Fruit fly (Drosophila melanogaster) whole organism, adult: ENCODE data around the gene spdo.

ENCODE experiments used
- CG12768 ChIP-seq: fragments of 200-800 bp; sonication (Bioruptor generic); optimal IDR thresholded peaks from 2 replicates; lab custom pipeline; 2017; ENCODE audit warnings: missing biosample characterization, missing genetic modification characterization, mild to moderate bottlenecking, moderate library complexity, missing genetic modification reagents
- CG33017 ChIP-seq: fragments of 200-800 bp; sonication (Bioruptor generic); optimal IDR thresholded peaks from 2 replicates; lab custom pipeline; 2018; ENCODE audit warnings: missing biosample characterization, mild to moderate bottlenecking, missing genetic modification characterization, moderate library complexity
- Clk ChIP-seq: fragments of 200-800 bp; sonication (Bioruptor generic); optimal IDR thresholded peaks from 2 replicates; lab custom pipeline; 2017; ENCODE audit warnings: missing biosample characterization, missing genetic modification characterization
- Crg-1 ChIP-seq: fragments of 200-800 bp; sonication (Bioruptor generic); optimal IDR thresholded peaks from 2 replicates; lab custom pipeline; 2016; ENCODE audit warnings: missing biosample characterization, missing genetic modification characterization
- cic ChIP-seq: fragments of 200-800 bp; sonication (Bioruptor generic); optimal IDR thresholded peaks from 2 replicates; lab custom pipeline; 2017; ENCODE audit warnings: missing biosample characterization, mild to moderate bottlenecking, missing genetic modification characterization, moderate library complexity
- cnc ChIP-seq, 2 experiments: fragments of >200 bp; optimal IDR thresholded peaks; 2 replicates each; lab custom pipeline; 2017
- kay ChIP-seq: fragments of 200-800 bp; sonication (Bioruptor generic); peaks from one replicate; lab custom pipeline; 2016; ENCODE audit warnings: missing biosample characterization, missing genetic modification characterization, borderline replicate concordance
- tj ChIP-seq: fragments of 200-800 bp; sonication (Bioruptor generic); optimal IDR thresholded peaks from 3 replicates; lab custom pipeline; 2017; ENCODE audit warnings: missing biosample characterization, mild to moderate bottlenecking, missing genetic modification characterization, moderate library complexity
- toe ChIP-seq: fragments of 200-800 bp; sonication (Bioruptor generic); optimal IDR thresholded peaks from 2 replicates; lab custom pipeline; 2016; ENCODE audit warnings: missing biosample characterization, missing genetic modification characterization

dm6 chr3R:30454442-30454841 is 22.0 kb upstream of the spdo start:
- peak; percentile 41 for TF ChIP-seq cic (GFP tag; lab: Kevin White, UChicago)
- TF ChIP-seq kay (GFP tag; lab: Kevin White, UChicago), result peak; percentile 44
- no peak for TF ChIP-seq cnc (optimal IDR thresholded peaks at IDR 0.05; lab: Kevin White, UChicago)
- no peak for TF ChIP-seq Clk (GFP tag; lab: Kevin White, UChicago)
- TF ChIP-seq tj (GFP tag; lab: Kevin White, UChicago), result no peak
- no peak for TF ChIP-seq Crg-1 (GFP tag; lab: Kevin White, UChicago)
- TF ChIP-seq CG33017 (tag; lab: Kevin White, UChicago), result no peak
- no peak for TF ChIP-seq CG12768
- TF ChIP-seq toe (GFP tag; lab: Kevin White, UChicago), result no peak
